Fruit fly (Drosophila melanogaster): Measurements from ENCODE around the gene RfC38.

Gene RfC38

dm6 chr2L:11130151-11131008 is at the start of gene RfC38, which contains the start of gene CG4751 (continued):
- TF ChIP-seq CG9437 (GFP tag; optimal IDR thresholded peaks at IDR 0.05) (no peak), danr (GFP tag; IDR thresholded peaks at IDR 0.05) (no peak), CG14014 (GFP tag; IDR thresholded peaks at IDR 0.05) (no peak), CG2202 (tag; optimal IDR thresholded peaks at IDR 0.05) (no peak), Doc3 (GFP tag; IDR thresholded peaks at IDR 0.05; ENCODE audit: partially characterized antibody) (peak; percentile 73), dmrt99B (tag; optimal IDR thresholded peaks at IDR 0.05) (no peak), CG11456 (GFP tag; IDR thresholded peaks at IDR 0.05) (no peak), CG8089 (GFP tag; optimal IDR thresholded peaks at IDR 0.05) (no peak), scrt (GFP tag; optimal IDR thresholded peaks at IDR 0.05) (no peak), Sox102F (GFP tag; optimal IDR thresholded peaks at IDR 0.05) (no peak), lov (optimal IDR thresholded peaks at IDR 0.05) (no peak), lov (GFP tag; IDR thresholded peaks at IDR 0.05) (no peak), CG17912 (GFP tag; optimal IDR thresholded peaks at IDR 0.05) (no peak), CG31224 (GFP tag; IDR thresholded peaks at IDR 0.05) (no peak), stwl (tag; optimal IDR thresholded peaks at IDR 0.05) (peak; percentile 48), otp (GFP tag; IDR thresholded peaks at IDR 0.05) (no peak), Dip2 (GFP tag; IDR thresholded peaks at IDR 0.05) (no peak), Abd-B (GFP tag; optimal IDR thresholded peaks at IDR 0.05) (peak; percentile 31), lola (GFP tag; optimal IDR thresholded peaks at IDR 0.05) (peak in 1 of 3 experiments; percentile 0), CG30431 (GFP tag; optimal IDR thresholded peaks at IDR 0.05) (no peak), cas (GFP tag; IDR thresholded peaks at IDR 0.05) (no peak), ssp (GFP tag; IDR thresholded peaks at IDR 0.05) (no peak), CG5180 (GFP tag; optimal IDR thresholded peaks at IDR 0.05) (no peak), br (optimal IDR thresholded peaks at IDR 0.05) (no peak), Hey (tag; optimal IDR thresholded peaks at IDR 0.05) (no peak), CG12769 (tag; optimal IDR thresholded peaks at IDR 0.05) (no peak), Dip3 (GFP tag; optimal IDR thresholded peaks at IDR 0.05) (no peak), hkb (optimal IDR thresholded peaks at IDR 0.05) (no peak), hkb (GFP tag; IDR thresholded peaks at IDR 0.05) (no peak), CG16863 (GFP tag; optimal IDR thresholded peaks at IDR 0.05) (no peak), CG34224 (GFP tag; IDR thresholded peaks at IDR 0.05; ENCODE audit: partially characterized antibody) (peak; percentile 65; the same call in 2 of the 3 replicates), CG10462 (GFP tag; optimal IDR thresholded peaks at IDR 0.05) (no peak), CG11560 (tag; IDR thresholded peaks at IDR 0.05) (no peak), CG17186 (GFP tag; optimal IDR thresholded peaks at IDR 0.05) (peak; percentile 31), CG1647 (GFP tag; optimal IDR thresholded peaks at IDR 0.05) (no peak), CG3995 (GFP tag; optimal IDR thresholded peaks at IDR 0.05) (peak; percentile 51), CG7357 (GFP tag; IDR thresholded peaks at IDR 0.05) (no peak), Trl (optimal IDR thresholded peaks at IDR 0.05) (no peak), Trl (GFP tag; optimal IDR thresholded peaks at IDR 0.05) (no peak), Doc2 (GFP tag; IDR thresholded peaks at IDR 0.05) (no peak), CG17802 (tag; optimal IDR thresholded peaks at IDR 0.05) (no peak), CG1603 (tag; optimal IDR thresholded peaks at IDR 0.05) (no peak), CG9215 (GFP tag; IDR thresholded peaks at IDR 0.05) (no peak), bigmax (GFP tag; optimal IDR thresholded peaks at IDR 0.05) (no peak), NfI (GFP tag; optimal IDR thresholded peaks at IDR 0.05) (peak; percentile 7), CG18619 (GFP tag; optimal IDR thresholded peaks at IDR 0.05) (no peak), CG3407 (GFP tag; optimal IDR thresholded peaks at IDR 0.05) (no peak), CG17612 (GFP tag; IDR thresholded peaks at IDR 0.05) (no peak), Taf1 (GFP tag; IDR thresholded peaks at IDR 0.05) (no peak), gsb-n (tag; optimal IDR thresholded peaks at IDR 0.05) (no peak), Scr (GFP tag; IDR thresholded peaks at IDR 0.05; ENCODE audit: partially characterized antibody) (peak; percentile 72)
